Worm (Caenorhabditis elegans) whole organism, late embryonic: ENCODE results near the gene hmg-4.

Experiments
- C08G9.2 ChIP-seq: sonication (generic microtip); optimal IDR thresholded peaks from 2 replicates; lab custom pipeline; 2016; ENCODE audit warnings: mild to moderate bottlenecking, missing genetic modification characterization, moderate library complexity, missing compliant biosample characterization
- K02D7.2 ChIP-seq: sonication (generic microtip); optimal IDR thresholded peaks from 2 replicates; lab custom pipeline; 2017; ENCODE audit warnings: mild to moderate bottlenecking, missing genetic modification characterization, missing compliant biosample characterization
- Y22D7AL.16 ChIP-seq: sonication (generic microtip); optimal IDR thresholded peaks from 2 replicates; lab custom pipeline; 2016; ENCODE audit warnings: missing genetic modification characterization, missing compliant biosample characterization
- ahr-1 ChIP-seq: sonication (generic microtip); optimal IDR thresholded peaks from 2 replicates; lab custom pipeline; 2016; ENCODE audit warnings: missing genetic modification characterization, missing compliant biosample characterization
- ceh-14 ChIP-seq: sonication (generic microtip); optimal IDR thresholded peaks from 2 replicates; lab custom pipeline; 2016; ENCODE audit warnings: missing genotype, missing genetic modification characterization, missing compliant biosample characterization
- ceh-18 ChIP-seq: sonication (generic microtip); optimal IDR thresholded peaks from 2 replicates; lab custom pipeline; 2016; ENCODE audit warnings: missing genetic modification characterization, missing compliant biosample characterization
- ceh-19 ChIP-seq: fragments of 200-800 bp; sonication (Bioruptor generic); optimal IDR thresholded peaks from 2 replicates; lab custom pipeline; 2018; ENCODE audit warnings: mild to moderate bottlenecking, missing genetic modification characterization, missing compliant biosample characterization
- ceh-24 ChIP-seq: sonication (generic microtip); optimal IDR thresholded peaks from 2 replicates; lab custom pipeline; 2016; ENCODE audit warnings: mild to moderate bottlenecking, missing genetic modification characterization, missing compliant biosample characterization
- ceh-30 ChIP-seq: fragments of 150-350 bp; optimal IDR thresholded peaks from 2 replicates; lab custom pipeline; 2014; ENCODE audit warnings: missing biosample characterization, missing genetic modification characterization
- ceh-31 ChIP-seq: sonication (generic microtip); optimal IDR thresholded peaks from 2 replicates; lab custom pipeline; 2016; ENCODE audit warnings: missing genetic modification characterization, missing compliant biosample characterization
- ceh-48 ChIP-seq: sonication (generic microtip); optimal IDR thresholded peaks from 2 replicates; lab custom pipeline; 2016; ENCODE audit warnings: missing genetic modification characterization, inconsistent platforms, missing compliant biosample characterization
- ceh-6 ChIP-seq: fragments of 200-800 bp; sonication (Bioruptor generic); optimal IDR thresholded peaks from 2 replicates; lab custom pipeline; 2018; ENCODE audit warnings: mild to moderate bottlenecking, missing genetic modification characterization, missing compliant biosample characterization
- dmd-4 ChIP-seq: sonication (generic microtip); optimal IDR thresholded peaks from 2 replicates; lab custom pipeline; 2016; ENCODE audit warnings: borderline replicate concordance, missing genetic modification characterization, missing compliant biosample characterization
- elt-2 ChIP-seq: sonication (generic microtip); optimal IDR thresholded peaks from 2 replicates; lab custom pipeline; 2016; ENCODE audit warnings: missing genetic modification reagents, missing genetic modification characterization, missing compliant biosample characterization
- ets-4 ChIP-seq: sonication (generic microtip); optimal IDR thresholded peaks from 2 replicates; lab custom pipeline; 2016; ENCODE audit warnings: missing genetic modification characterization, missing compliant biosample characterization
- eyg-1 ChIP-seq: sonication (generic microtip); optimal IDR thresholded peaks from 2 replicates; lab custom pipeline; 2016; ENCODE audit warnings: missing genotype, missing genetic modification characterization, missing compliant biosample characterization
- fkh-10 ChIP-seq: fragments of 150-350 bp; optimal IDR thresholded peaks from 2 replicates; lab custom pipeline; 2014; ENCODE audit warnings: missing biosample characterization, missing genetic modification reagents, missing genetic modification characterization
- gmeb-2 ChIP-seq: sonication (generic microtip); optimal IDR thresholded peaks from 2 replicates; lab custom pipeline; 2016; ENCODE audit warnings: missing genetic modification characterization, inconsistent platforms, missing compliant biosample characterization
- hlh-13 ChIP-seq: fragments of 200-800 bp; sonication (Bioruptor generic); optimal IDR thresholded peaks from 2 replicates; lab custom pipeline; 2018; ENCODE audit warnings: mild to moderate bottlenecking, missing genetic modification characterization, missing compliant biosample characterization
- hlh-15 ChIP-seq: sonication (generic microtip); optimal IDR thresholded peaks from 2 replicates; lab custom pipeline; 2016; ENCODE audit warnings: missing genetic modification characterization, missing compliant biosample characterization
- hlh-30 ChIP-seq: sonication (generic microtip); optimal IDR thresholded peaks from 2 replicates; lab custom pipeline; 2017; ENCODE audit warnings: antibody characterized with exemption, missing genetic modification characterization, missing compliant biosample characterization; ENCODE audit not compliant: insufficient read depth
- hlh-8 ChIP-seq: sonication (generic microtip); optimal IDR thresholded peaks from 2 replicates; lab custom pipeline; 2016; ENCODE audit warnings: missing genotype, missing genetic modification characterization, missing compliant biosample characterization
- lim-6 ChIP-seq: sonication (generic microtip); optimal IDR thresholded peaks from 2 replicates; lab custom pipeline; 2016; ENCODE audit warnings: missing genetic modification characterization, missing compliant biosample characterization
- lin-11 ChIP-seq: fragments of 200-800 bp; sonication (Bioruptor generic); optimal IDR thresholded peaks from 2 replicates; lab custom pipeline; 2018; ENCODE audit warnings: mild to moderate bottlenecking, missing genetic modification characterization, missing compliant biosample characterization
- madf-2 ChIP-seq: sonication (generic microtip); optimal IDR thresholded peaks from 2 replicates; lab custom pipeline; 2017; ENCODE audit warnings: missing genetic modification characterization, missing compliant biosample characterization
- nfya-1 ChIP-seq: sonication (generic microtip); optimal IDR thresholded peaks from 2 replicates; lab custom pipeline; 2017; ENCODE audit warnings: missing genetic modification characterization, mild to moderate bottlenecking, missing compliant biosample characterization, antibody characterized with exemption, moderate library complexity
- nhr-232 ChIP-seq: sonication (generic microtip); optimal IDR thresholded peaks from 2 replicates; lab custom pipeline; 2016; ENCODE audit warnings: missing genetic modification characterization, missing compliant biosample characterization
- odd-2 ChIP-seq: sonication (generic microtip); optimal IDR thresholded peaks from 2 replicates; lab custom pipeline; 2017; ENCODE audit warnings: antibody characterized with exemption, mild to moderate bottlenecking, missing genetic modification characterization, missing compliant biosample characterization
- pat-9 ChIP-seq: fragments of 200-800 bp; sonication (Bioruptor generic); optimal IDR thresholded peaks from 2 replicates; lab custom pipeline; 2018; ENCODE audit warnings: mild to moderate bottlenecking, missing genetic modification characterization, moderate library complexity, missing compliant biosample characterization
- pax-1 ChIP-seq: fragments of 150-350 bp; optimal IDR thresholded peaks from 2 replicates; lab custom pipeline; 2014; ENCODE audit warnings: missing biosample characterization, missing genetic modification characterization
- pha-2 ChIP-seq: sonication (generic microtip); optimal IDR thresholded peaks from 2 replicates; lab custom pipeline; 2017; ENCODE audit warnings: mild to moderate bottlenecking, missing genetic modification characterization, missing compliant biosample characterization
- pqm-1 ChIP-seq: sonication (generic microtip); optimal IDR thresholded peaks from 2 replicates; lab custom pipeline; 2016; ENCODE audit warnings: missing genetic modification characterization, missing compliant biosample characterization
- ref-2 ChIP-seq: sonication (generic microtip); optimal IDR thresholded peaks from 2 replicates; lab custom pipeline; 2016; ENCODE audit warnings: missing genetic modification characterization, missing compliant biosample characterization
- sox-4 ChIP-seq: sonication (generic microtip); optimal IDR thresholded peaks from 2 replicates; lab custom pipeline; 2017; ENCODE audit warnings: mild to moderate bottlenecking, missing genetic modification characterization, inconsistent platforms, missing compliant biosample characterization
- syd-9 ChIP-seq: sonication (generic microtip); optimal IDR thresholded peaks from 2 replicates; lab custom pipeline; 2016; ENCODE audit warnings: mild to moderate bottlenecking, missing genetic modification characterization, moderate library complexity, missing compliant biosample characterization
- tbx-7 ChIP-seq: sonication (generic microtip); optimal IDR thresholded peaks from 2 replicates; lab custom pipeline; 2016; ENCODE audit warnings: missing genotype, missing genetic modification characterization, missing compliant biosample characterization
- ttx-3 ChIP-seq: sonication (generic microtip); optimal IDR thresholded peaks from 2 replicates; lab custom pipeline; 2016; ENCODE audit warnings: missing genetic modification reagents, missing genetic modification characterization, missing compliant biosample characterization
- unc-42 ChIP-seq: sonication (generic microtip); optimal IDR thresholded peaks from 2 replicates; lab custom pipeline; 2016; ENCODE audit warnings: missing genotype, missing genetic modification characterization, missing compliant biosample characterization
- unc-55 ChIP-seq: sonication (generic microtip); optimal IDR thresholded peaks from 2 replicates; lab custom pipeline; 2017; ENCODE audit warnings: missing biosample characterization, missing genetic modification reagents, missing genetic modification characterization
- unc-86 ChIP-seq: sonication (generic microtip); optimal IDR thresholded peaks from 2 replicates; lab custom pipeline; 2016; ENCODE audit warnings: missing genetic modification characterization, missing compliant biosample characterization

Gene hmg-4

DNA sequence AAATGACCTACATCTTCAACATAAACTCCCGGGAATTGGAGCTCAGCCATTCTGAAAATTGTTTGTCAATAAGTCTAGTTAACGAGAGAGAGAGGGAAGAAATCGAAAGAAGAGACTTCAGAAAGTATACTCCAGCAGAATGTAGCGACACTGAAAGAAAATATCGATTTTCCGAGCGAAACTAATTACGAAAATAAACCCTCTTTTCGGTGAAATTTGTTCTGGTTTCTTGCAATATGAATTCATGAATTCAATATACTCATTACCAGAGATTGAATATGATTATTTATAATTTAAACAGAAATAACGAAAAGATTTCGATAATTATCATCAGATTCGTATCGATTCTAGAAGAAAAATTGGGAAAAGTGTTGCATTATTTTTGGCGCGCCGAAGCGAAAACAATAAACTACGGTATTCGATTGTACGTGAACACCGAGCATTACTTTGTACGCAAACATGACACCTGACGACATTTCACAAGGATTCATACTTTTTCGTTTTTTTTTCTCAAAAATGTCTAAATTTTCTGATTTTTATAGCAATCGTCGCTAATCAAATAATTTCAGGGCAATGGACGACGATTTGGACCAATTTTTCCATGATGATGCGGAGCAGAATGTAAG lies at the start of gene hmg-4, which contains the start of gene T20B12.3:
Gene hmg-4, minus strand, starts transcription at position 51 of the 626 bp plus-strand sequence.
Gene T20B12.3, plus strand, starts transcription at position 570 of the 626 bp plus-strand sequence.
- TF ChIP-seq nfya-1 (tag; lab: Kevin White, UChicago) = peak; percentile 44
- no peak for TF ChIP-seq tbx-7 (tag; lab: Kevin White, UChicago)
- no peak for TF ChIP-seq hlh-8 (tag; lab: Kevin White, UChicago)
- TF ChIP-seq madf-2 (tag; lab: Kevin White, UChicago) = no peak
- TF ChIP-seq ceh-31 (tag; lab: Kevin White, UChicago) = peak; percentile 38
- peak; percentile 16 for TF ChIP-seq unc-42 (tag; lab: Kevin White, UChicago)

DNA sequence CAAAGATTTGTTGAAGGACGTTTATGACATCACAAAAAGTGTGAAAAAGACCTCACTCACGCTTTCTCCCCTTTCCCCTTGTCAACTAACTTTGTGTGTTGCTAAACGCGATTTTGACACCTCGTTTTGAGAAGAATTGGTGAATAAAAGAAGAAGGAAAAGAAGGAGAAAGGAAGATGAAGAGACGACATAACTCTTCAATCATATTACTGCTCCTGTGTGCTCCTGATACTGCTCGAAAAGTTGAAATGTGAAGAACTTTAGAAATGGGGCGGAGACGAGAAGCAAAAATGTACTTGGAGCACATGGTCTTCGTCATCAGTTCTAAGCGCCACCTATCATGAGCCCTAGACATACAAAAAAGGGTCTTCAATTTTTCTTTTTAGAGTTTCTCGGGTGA lies 17.6 kb upstream of the hmg-4 start:
- TF ChIP-seq pax-1 (tag; lab: Kevin White, UChicago) (no peak), unc-42 (tag; lab: Kevin White, UChicago) (peak; percentile 63)

DNA sequence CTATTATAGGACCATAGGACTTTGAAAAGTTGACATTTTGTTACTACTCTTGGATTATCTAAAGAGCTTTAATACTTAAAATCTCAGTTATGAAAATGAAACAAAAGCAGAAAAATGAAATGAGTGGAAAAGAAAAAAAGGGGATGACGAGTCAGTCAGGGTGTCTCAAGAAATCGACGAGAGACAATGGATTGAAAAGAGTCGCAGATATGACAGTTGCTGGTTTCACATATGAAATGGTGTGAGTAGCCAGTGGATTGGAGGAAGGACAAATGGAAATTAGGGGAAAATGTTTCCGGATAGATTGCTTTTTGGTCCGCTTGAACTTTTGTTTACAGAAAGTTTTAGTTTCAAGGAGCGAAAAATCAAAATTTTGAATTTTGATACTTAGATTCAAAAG lies 15.8 kb upstream of the hmg-4 start:
- no peak for TF ChIP-seq gmeb-2
- no peak for TF ChIP-seq madf-2 (tag; lab: Kevin White, UChicago)
- TF ChIP-seq unc-42 (tag; lab: Kevin White, UChicago) = no peak
- TF ChIP-seq ceh-6 = no peak
- TF ChIP-seq unc-86 (tag; lab: Kevin White, UChicago) = no peak
- TF ChIP-seq fkh-10 (GFP tag; lab: Kevin White, UChicago) = no peak
- no peak for TF ChIP-seq ceh-24
- TF ChIP-seq lin-11 (tag; lab: Kevin White, UChicago) = no peak
- TF ChIP-seq unc-55 (GFP tag; lab: Kevin White, UChicago) = no peak
- no peak for TF ChIP-seq nfya-1 (tag; lab: Kevin White, UChicago)
- TF ChIP-seq lim-6 = no peak
- TF ChIP-seq tbx-7 (tag; lab: Kevin White, UChicago) = no peak
- TF ChIP-seq ceh-19 (GFP tag; lab: Kevin White, UChicago) = no peak
- TF ChIP-seq ttx-3 (tag; lab: Kevin White, UChicago) = no peak
- no peak for TF ChIP-seq ahr-1
- no peak for TF ChIP-seq ceh-31 (tag; lab: Kevin White, UChicago)
- no peak for TF ChIP-seq hlh-30
- no peak for TF ChIP-seq pqm-1 (tag; lab: Kevin White, UChicago)
- no peak for TF ChIP-seq C08G9.2
- no peak for TF ChIP-seq pha-2 (tag; lab: Kevin White, UChicago)

DNA sequence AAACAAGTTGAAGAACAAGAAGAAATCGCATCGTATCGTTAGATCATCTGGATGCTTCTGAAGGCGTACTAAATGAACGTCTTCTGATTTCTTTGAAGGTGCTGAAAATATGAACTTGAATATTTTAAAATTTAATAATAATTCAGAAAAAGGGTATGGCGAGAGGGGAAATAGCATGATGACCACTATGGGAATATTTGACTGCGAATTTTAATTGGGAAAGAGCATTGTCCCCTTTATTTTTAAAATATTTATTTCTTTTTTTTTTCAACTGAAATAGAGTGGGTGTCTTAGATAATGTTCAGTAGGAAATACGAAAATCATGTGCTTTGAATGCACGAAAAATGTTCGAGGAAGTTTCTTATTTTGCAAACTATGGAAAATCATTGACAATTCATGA lies 14.0 kb upstream of the hmg-4 start, which contains the start of gene lgc-50:
Gene lgc-50, minus strand, starts transcription at position 101 of the 400 bp plus-strand sequence.
- TF ChIP-seq nfya-1 (tag; lab: Kevin White, UChicago) (no peak), ceh-18 (tag; lab: Kevin White, UChicago) (no peak), hlh-13 (GFP tag; lab: Kevin White, UChicago) (no peak), pax-1 (tag; lab: Kevin White, UChicago) (no peak), elt-2 (no peak), sox-4 (tag; lab: Kevin White, UChicago) (no peak)

DNA sequence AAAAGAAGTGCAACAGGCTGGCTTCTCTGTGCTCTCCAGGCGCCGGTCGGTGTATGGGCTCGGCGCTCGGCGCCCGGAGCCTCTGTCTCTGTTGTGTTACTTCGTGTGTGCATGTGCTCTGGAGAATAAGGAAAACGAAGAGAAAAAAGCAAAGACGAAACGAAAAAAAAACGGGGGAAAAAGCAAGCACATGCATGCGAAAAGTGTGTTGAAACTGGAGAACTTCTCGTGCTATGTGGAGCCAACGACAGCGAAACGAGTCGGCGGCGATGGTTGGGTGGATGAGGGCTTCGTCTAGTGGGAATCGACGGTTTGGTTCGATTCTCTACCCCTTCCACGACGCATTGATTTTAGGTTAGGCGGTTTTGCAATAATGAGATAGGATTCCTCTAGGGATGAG lies 6.0 kb upstream of the hmg-4 start:
- TF ChIP-seq hlh-30 (no peak), pha-2 (tag; lab: Kevin White, UChicago) (no peak), eyg-1 (no peak), syd-9 (tag; lab: Kevin White, UChicago) (no peak), Y22D7AL.16 (no peak), K02D7.2 (tag; lab: Kevin White, UChicago) (no peak), ceh-30 (tag; lab: Kevin White, UChicago) (no peak), ceh-14 (no peak), unc-42 (tag; lab: Kevin White, UChicago) (no peak), hlh-15 (tag; lab: Kevin White, UChicago) (no peak), ceh-48 (no peak), nhr-232 (tag; lab: Kevin White, UChicago) (no peak), lim-6 (no peak), ref-2 (tag; lab: Kevin White, UChicago) (no peak), ets-4 (tag; lab: Kevin White, UChicago) (no peak), dmd-4 (tag; lab: Kevin White, UChicago) (no peak), odd-2 (tag; lab: Kevin White, UChicago) (no peak), pat-9 (no peak), lin-11 (tag; lab: Kevin White, UChicago) (no peak)
